Fruit fly (Drosophila melanogaster): ENCODE measurements around the gene CG14543.

The CG14543 gene

dm6 chr3R:26056381-26056780 is at the start of gene CG14543, which contains the start of gene Sld5 (continued):
- TF ChIP-seq Opbp (GFP tag; IDR thresholded peaks at IDR 0.05; ENCODE audit: partially characterized antibody) (no peak), Atf6 (GFP tag; IDR thresholded peaks at IDR 0.05) (no peak), HmgZ (tag; optimal IDR thresholded peaks at IDR 0.05) (peak; percentile 38), CG11723 (GFP tag; optimal IDR thresholded peaks at IDR 0.05) (no peak), Aef1 (GFP tag; IDR thresholded peaks at IDR 0.05) (no peak), pzg (GFP tag; optimal IDR thresholded peaks at IDR 0.05) (peak; percentile 73), CG6272 (GFP tag; IDR thresholded peaks at IDR 0.05) (no peak), tgo (GFP tag; IDR thresholded peaks at IDR 0.05) (no peak), sob (GFP tag; IDR thresholded peaks at IDR 0.05) (peak; percentile 48; the same call in 1 of the 2 replicates), gcm (GFP tag; optimal IDR thresholded peaks at IDR 0.05) (no peak), mam (GFP tag; optimal IDR thresholded peaks at IDR 0.05) (peak; percentile 18), CG8290 (GFP tag; optimal IDR thresholded peaks at IDR 0.05) (no peak), CG8290 (tag; optimal IDR thresholded peaks at IDR 0.05) (peak in 1 of 2 experiments; percentile 36), unc-4 (GFP tag; IDR thresholded peaks at IDR 0.05; ENCODE audit: partially characterized antibody) (0 out of 2 replicates have a peak, but pooled peaks have one; percentile 25), CG12104 (GFP tag; optimal IDR thresholded peaks at IDR 0.05) (no peak), chif (GFP tag; optimal IDR thresholded peaks at IDR 0.05) (no peak), stwl (tag; optimal IDR thresholded peaks at IDR 0.05) (peak; percentile 69), ken (GFP tag; IDR thresholded peaks at IDR 0.05) (0 out of 3 replicates have a peak, but pooled peaks have one; percentile 34), btn (GFP tag; optimal IDR thresholded peaks at IDR 0.05) (no peak), Hr3 (GFP tag; optimal IDR thresholded peaks at IDR 0.05) (no peak), Trl (optimal IDR thresholded peaks at IDR 0.05) (no peak), Trl (GFP tag; optimal IDR thresholded peaks at IDR 0.05) (peak; percentile 30), nerfin-1 (tag; optimal IDR thresholded peaks at IDR 0.05) (no peak), twi (tag; optimal IDR thresholded peaks at IDR 0.05) (no peak), CG13775 (GFP tag; optimal IDR thresholded peaks at IDR 0.05) (no peak), dysf (GFP tag; IDR thresholded peaks at IDR 0.05) (peak; percentile 54; the same call in 2 of the 3 replicates), jumu (GFP tag; optimal IDR thresholded peaks at IDR 0.05) (no peak), CG17612 (GFP tag; IDR thresholded peaks at IDR 0.05) (no peak), CG32767 (GFP tag; IDR thresholded peaks at IDR 0.05) (no peak), zfh1 (GFP tag; IDR thresholded peaks at IDR 0.05) (0 out of 3 replicates have a peak, but pooled peaks have one; percentile 15), Hsf (GFP tag; optimal IDR thresholded peaks at IDR 0.05) (peak; percentile 20), BEAF-32 (GFP tag; optimal IDR thresholded peaks at IDR 0.05) (peak; percentile 51), H2.0 (GFP tag; IDR thresholded peaks at IDR 0.05) (no peak), B-H2 (GFP tag; optimal IDR thresholded peaks at IDR 0.05) (peak; percentile 35), CG6689 (GFP tag; IDR thresholded peaks at IDR 0.05) (peak; percentile 27; the same call in 1 of the 2 replicates), Bgb (GFP tag; IDR thresholded peaks at IDR 0.05; ENCODE audit: partially characterized antibody) (peak; percentile 36; the same call in 1 of the 2 replicates), HLH54F (GFP tag; optimal IDR thresholded peaks at IDR 0.05) (peak; percentile 1), MESR4 (GFP tag; optimal IDR thresholded peaks at IDR 0.05) (peak; percentile 49), mirr (GFP tag; optimal IDR thresholded peaks at IDR 0.05) (no peak), CG8388 (GFP tag; optimal IDR thresholded peaks at IDR 0.05) (no peak), CG7745 (tag; optimal IDR thresholded peaks at IDR 0.05) (no peak), Vsx1 (GFP tag; optimal IDR thresholded peaks at IDR 0.05) (no peak), zfh2 (GFP tag; optimal IDR thresholded peaks at IDR 0.05) (peak; percentile 4), HLHmδ (GFP tag; optimal IDR thresholded peaks at IDR 0.05) (no peak), ci (GFP tag; IDR thresholded peaks at IDR 0.05) (no peak), kah (GFP tag; optimal IDR thresholded peaks at IDR 0.05) (no peak), CG11695 (GFP tag; IDR thresholded peaks at IDR 0.05) (no peak), CG3847 (GFP tag; IDR thresholded peaks at IDR 0.05) (0 out of 2 replicates have a peak, but pooled peaks have one; percentile 17), lola (GFP tag; optimal IDR thresholded peaks at IDR 0.05) (no peak), ara (GFP tag; IDR thresholded peaks at IDR 0.05) (no peak), CG33213 (GFP tag; optimal IDR thresholded peaks at IDR 0.05) (peak; percentile 42), MBD-R2 (GFP tag; IDR thresholded peaks at IDR 0.05) (peak; percentile 84)
